Worm (Caenorhabditis elegans) whole organism, young adult: ENCODE data around the gene F57E7.4.

Experiments
- B0261.1 ChIP-seq: sonication (generic microtip); optimal IDR thresholded peaks from 2 replicates; lab custom pipeline; 2016; ENCODE audit warnings: mild to moderate bottlenecking, missing genetic modification characterization, moderate library complexity, missing compliant biosample characterization
- ZK185.1 ChIP-seq: sonication (generic microtip); optimal IDR thresholded peaks from 2 replicates; lab custom pipeline; 2016; ENCODE audit warnings: mild to moderate bottlenecking, missing genetic modification characterization, missing compliant biosample characterization; ENCODE audit not compliant: poor library complexity, severe bottlenecking
- ccch-3 ChIP-seq: fragments of 200-800 bp; sonication (Bioruptor generic); optimal IDR thresholded peaks from 2 replicates; lab custom pipeline; 2018; ENCODE audit warnings: mild to moderate bottlenecking, missing genetic modification characterization, missing compliant biosample characterization
- pha-4 ChIP-seq: fragments of 150-350 bp; sonication (generic microtip); optimal IDR thresholded peaks from 2 replicates; lab custom pipeline; 2014; ENCODE audit warnings: missing biosample characterization, missing genetic modification reagents, missing genetic modification characterization
- snpc-4 ChIP-seq, 5 experiments: fragments of 150-350 bp in 1 of 5; sonication (generic microtip) in 4 of 5; optimal IDR thresholded peaks; 2 replicates each; lab custom pipeline; 2014 to 2018; ENCODE audit warnings: missing genetic modification characterization in 5 of 5, missing biosample characterization in 3 of 5, antibody characterized with exemption in 2 of 5, mild to moderate bottlenecking in 2 of 5, missing compliant biosample characterization in 2 of 5, missing genotype in 2 of 5, moderate library complexity in 2 of 5, missing genetic modification reagents in 1 of 5

ce11 chrV:16446191-16446590, 34.6 kb downstream of the F57E7.4 start:
- TF ChIP-seq pha-4 (no peak), ccch-3 (GFP tag; lab: Kevin White, UChicago) (no peak), snpc-4 (GFP tag; optimal IDR thresholded peaks at IDR 0.05; lab: Kevin White, UChicago) (no peak), snpc-4 (tag; optimal IDR thresholded peaks at IDR 0.05; lab: Kevin White, UChicago) (no peak), B0261.1 (no peak), ZK185.1 (tag; lab: Kevin White, UChicago) (no peak)
